Worm (Caenorhabditis elegans) whole organism, mixed stage, embryonic: Measurements from ENCODE around the gene C49C3.4.
"Not testable (repeated sequence)": the region's sequence is repeated elsewhere in the genome, so short reads cannot be mapped to it uniquely, and the experiment has no call there.

Experiments
- M03D4.4 ChIP-seq: sonication (generic microtip); optimal IDR thresholded peaks from 2 replicates; lab custom pipeline; 2017; ENCODE audit warnings: mild to moderate bottlenecking, missing genetic modification characterization, missing compliant biosample characterization
- bed-3 ChIP-seq: fragments of 200-800 bp; sonication (Bioruptor generic); optimal IDR thresholded peaks from 3 replicates; lab custom pipeline; 2018; ENCODE audit warnings: mild to moderate bottlenecking, missing genetic modification characterization, moderate library complexity, missing compliant biosample characterization
- blmp-1 ChIP-seq: fragments of 150-350 bp; optimal IDR thresholded peaks from 2 replicates; lab custom pipeline; 2014; ENCODE audit warnings: missing biosample characterization, missing genetic modification characterization
- ceh-43 ChIP-seq: fragments of 200-800 bp; sonication (Bioruptor generic); optimal IDR thresholded peaks from 2 replicates; lab custom pipeline; 2018; ENCODE audit warnings: mild to moderate bottlenecking, missing genetic modification characterization, moderate library complexity, missing compliant biosample characterization
- ceh-83 ChIP-seq: fragments of 200-800 bp; sonication (Bioruptor generic); optimal IDR thresholded peaks from 2 replicates; lab custom pipeline; 2018; ENCODE audit warnings: mild to moderate bottlenecking, missing genetic modification characterization, missing compliant biosample characterization
- ces-1 ChIP-seq: fragments of 150-350 bp; optimal IDR thresholded peaks from 2 replicates; lab custom pipeline; 2014; ENCODE audit warnings: missing biosample characterization, missing genetic modification reagents, missing genetic modification characterization
- cnd-1 ChIP-seq: fragments of 200-800 bp; sonication (Bioruptor generic); optimal IDR thresholded peaks from 2 replicates; lab custom pipeline; 2018; ENCODE audit warnings: mild to moderate bottlenecking, missing genetic modification characterization, missing compliant biosample characterization
- drap-1 ChIP-seq: fragments of 200-800 bp; sonication (Bioruptor generic); optimal IDR thresholded peaks from 3 replicates; lab custom pipeline; 2018; ENCODE audit warnings: mild to moderate bottlenecking, missing genetic modification characterization, missing compliant biosample characterization
- elt-3 ChIP-seq: fragments of 150-350 bp; optimal IDR thresholded peaks from 2 replicates; lab custom pipeline; 2014; ENCODE audit warnings: missing biosample characterization, missing genetic modification characterization
- flh-1 ChIP-seq: fragments of 200-800 bp; sonication (Bioruptor generic); optimal IDR thresholded peaks from 2 replicates; lab custom pipeline; 2018; ENCODE audit warnings: mild to moderate bottlenecking, missing genetic modification characterization, moderate library complexity, missing compliant biosample characterization
- ham-2 ChIP-seq: fragments of 200-800 bp; sonication (Bioruptor generic); optimal IDR thresholded peaks from 2 replicates; lab custom pipeline; 2018; ENCODE audit warnings: mild to moderate bottlenecking, missing genetic modification characterization, missing compliant biosample characterization
- hlh-1 ChIP-seq: fragments of 150-350 bp; optimal IDR thresholded peaks from 2 replicates; lab custom pipeline; 2014; ENCODE audit warnings: missing biosample characterization, missing genetic modification reagents, missing genetic modification characterization
- lin-13 ChIP-seq: fragments of 150-350 bp; optimal IDR thresholded peaks from 2 replicates; lab custom pipeline; 2014; ENCODE audit warnings: missing biosample characterization, missing genetic modification characterization
- lin-32 ChIP-seq: fragments of 200-800 bp; sonication (Bioruptor generic); optimal IDR thresholded peaks from 2 replicates; lab custom pipeline; 2018; ENCODE audit warnings: mild to moderate bottlenecking, missing genetic modification characterization, missing compliant biosample characterization
- lsy-2 ChIP-seq: fragments of 150-350 bp; optimal IDR thresholded peaks from 2 replicates; lab custom pipeline; 2014; ENCODE audit warnings: missing biosample characterization, missing genetic modification characterization
- mab-5 ChIP-seq: fragments of 150-350 bp; optimal IDR thresholded peaks from 2 replicates; lab custom pipeline; 2014; ENCODE audit warnings: missing biosample characterization, missing genetic modification characterization
- nhr-12 ChIP-seq: fragments of 150-350 bp; optimal IDR thresholded peaks from 2 replicates; lab custom pipeline; 2014; ENCODE audit warnings: missing biosample characterization, missing genetic modification characterization
- nhr-2 ChIP-seq: fragments of 150-350 bp; optimal IDR thresholded peaks from 2 replicates; lab custom pipeline; 2014; ENCODE audit warnings: missing biosample characterization, missing genetic modification characterization
- nhr-237 ChIP-seq: fragments of 150-350 bp; optimal IDR thresholded peaks from 2 replicates; lab custom pipeline; 2014; ENCODE audit warnings: missing biosample characterization, missing genetic modification characterization
- nhr-28 ChIP-seq: fragments of 150-350 bp; optimal IDR thresholded peaks from 2 replicates; lab custom pipeline; 2014; ENCODE audit warnings: missing biosample characterization, missing genetic modification characterization
- nhr-76 ChIP-seq: sonication (generic microtip); optimal IDR thresholded peaks from 2 replicates; lab custom pipeline; 2017; ENCODE audit warnings: missing biosample characterization, missing genetic modification characterization
- pha-4 ChIP-seq: fragments of 150-350 bp; optimal IDR thresholded peaks from 2 replicates; lab custom pipeline; 2018; ENCODE audit warnings: missing biosample characterization, missing genetic modification reagents, missing genetic modification characterization
- sem-2 ChIP-seq: fragments of 200-800 bp; sonication (Bioruptor generic); optimal IDR thresholded peaks from 2 replicates; lab custom pipeline; 2018; ENCODE audit warnings: mild to moderate bottlenecking, missing genetic modification characterization, missing compliant biosample characterization
- sptf-1 ChIP-seq: sonication (generic microtip); optimal IDR thresholded peaks from 2 replicates; lab custom pipeline; 2017; ENCODE audit warnings: mild to moderate bottlenecking, missing genetic modification characterization, moderate library complexity, missing compliant biosample characterization
- tbx-8 ChIP-seq: fragments of 200-800 bp; sonication (Bioruptor generic); optimal IDR thresholded peaks from 2 replicates; lab custom pipeline; 2018; ENCODE audit warnings: mild to moderate bottlenecking, missing genetic modification characterization, moderate library complexity, missing compliant biosample characterization
- unc-120 ChIP-seq: sonication (generic microtip); optimal IDR thresholded peaks from 2 replicates; lab custom pipeline; 2017; ENCODE audit warnings: missing genetic modification characterization, missing compliant biosample characterization; ENCODE audit not compliant: poor library complexity, severe bottlenecking
- zip-8 ChIP-seq: fragments of 150-350 bp; optimal IDR thresholded peaks from 2 replicates; lab custom pipeline; 2014; ENCODE audit warnings: missing biosample characterization, missing genetic modification characterization
- ztf-11 ChIP-seq: fragments of 150-350 bp; optimal IDR thresholded peaks from 2 replicates; lab custom pipeline; 2014; ENCODE audit warnings: missing biosample characterization, missing genetic modification characterization

C49C3.4 gene

ce11 chrIV:17294489-17294888 is 26.1 kb upstream of the C49C3.4 start, which contains the start of gene T28F3.5:
Gene T28F3.5 (plus strand): TSS chrIV:17294789.
- TF ChIP-seq drap-1 (GFP tag; lab: Kevin White, UChicago) (no peak), nhr-237 (tag; lab: Kevin White, UChicago) (no peak), ceh-43 (GFP tag; lab: Kevin White, UChicago) (no peak), nhr-28 (tag; lab: Kevin White, UChicago) (no peak), blmp-1 (tag; lab: Kevin White, UChicago) (no peak), sptf-1 (tag; lab: Kevin White, UChicago) (no peak), bed-3 (GFP tag; lab: Kevin White, UChicago) (no peak), ces-1 (GFP tag; lab: Kevin White, UChicago) (no peak), sem-2 (no peak), zip-8 (tag; lab: Kevin White, UChicago) (no peak)
- TF ChIP-seq, all 35 proteins: peak for 0

- TF ChIP-seq blmp-1 (tag; lab: Kevin White, UChicago) (no peak), bed-3 (GFP tag; lab: Kevin White, UChicago) (no peak), ces-1 (GFP tag; lab: Kevin White, UChicago) (no peak), ham-2 (GFP tag; lab: Kevin White, UChicago) (no peak), ztf-11 (tag; lab: Kevin White, UChicago) (no peak), nhr-28 (tag; lab: Kevin White, UChicago) (no peak), sptf-1 (tag; lab: Kevin White, UChicago) (no peak), lsy-2 (tag; lab: Kevin White, UChicago) (no peak), lin-13 (no peak), sem-2 (no peak), nhr-2 (tag; lab: Kevin White, UChicago) (no peak), flh-1 (GFP tag; lab: Kevin White, UChicago) (no peak), M03D4.4 (tag; lab: Kevin White, UChicago) (no peak), lin-32 (GFP tag; lab: Kevin White, UChicago) (no peak), zip-8 (tag; lab: Kevin White, UChicago) (no peak), tbx-8 (GFP tag; lab: Kevin White, UChicago) (no peak), mab-5 (no peak)
Observed at ce11 chrIV:17301933-17302332, 18.7 kb upstream of the C49C3.4 start, which contains the start of gene ifta-2. Gene ifta-2 (minus strand): TSS chrIV:17302033.

ce11 chrIV:17307223-17307622 is 13.4 kb upstream of the C49C3.4 start, which contains the start of gene T28F3.8:
Gene T28F3.8 (minus strand): TSS chrIV:17307323.
- not testable (repeated sequence) for TF ChIP-seq unc-120 (tag; lab: Kevin White, UChicago); nhr-76 (tag; lab: Kevin White, UChicago); tbx-8 (GFP tag; lab: Kevin White, UChicago)

- no peak for TF ChIP-seq elt-3
- TF ChIP-seq lin-13: no peak
- TF ChIP-seq hlh-1 (tag; lab: Kevin White, UChicago): no peak
- no peak for TF ChIP-seq sptf-1 (tag; lab: Kevin White, UChicago)
- no peak for TF ChIP-seq nhr-76 (tag; lab: Kevin White, UChicago)
- no peak for TF ChIP-seq sem-2
- no peak for TF ChIP-seq nhr-12 (tag; lab: Kevin White, UChicago)
- TF ChIP-seq ces-1 (GFP tag; lab: Kevin White, UChicago): no peak
- no peak for TF ChIP-seq ztf-11 (tag; lab: Kevin White, UChicago)
- no peak for TF ChIP-seq blmp-1 (tag; lab: Kevin White, UChicago)
- TF ChIP-seq ceh-43 (GFP tag; lab: Kevin White, UChicago): no peak
- TF ChIP-seq flh-1 (GFP tag; lab: Kevin White, UChicago): no peak
- no peak for TF ChIP-seq ham-2 (GFP tag; lab: Kevin White, UChicago)
- TF ChIP-seq pha-4 (tag; lab: Kevin White, UChicago): no peak
- TF ChIP-seq cnd-1 (tag; lab: Kevin White, UChicago): no peak
- TF ChIP-seq nhr-28 (tag; lab: Kevin White, UChicago): no peak
- TF ChIP-seq, all 35 proteins: peak for 0
Observed at ce11 chrIV:17308211-17308610, 12.4 kb upstream of the C49C3.4 start, which contains the start of gene T28F3.9. Gene T28F3.9 (plus strand): TSS chrIV:17308511.

- TF ChIP-seq cnd-1 (tag; lab: Kevin White, UChicago): no peak
- TF ChIP-seq blmp-1 (tag; lab: Kevin White, UChicago): no peak
- no peak for TF ChIP-seq ztf-11 (tag; lab: Kevin White, UChicago)
- no peak for TF ChIP-seq ceh-83
Observed at ce11 chrIV:17311842-17312241, 8.8 kb upstream of the C49C3.4 start, which contains the start of gene snf-9. Gene snf-9 (plus strand): TSS chrIV:17312142.
